Worm (Caenorhabditis elegans) whole organism, young adult: Measurements from ENCODE around the gene spp-5.

ENCODE experiments used
- ama-1 ChIP-seq, 3 experiments: fragments of 150-350 bp in 1 of 3; sonication (generic microtip) in 2 of 3; optimal IDR thresholded peaks; 2 replicates each; lab custom pipeline; 2014 to 2018; ENCODE audit warnings: missing biosample characterization in 2 of 3, missing genetic modification characterization in 2 of 3, missing genetic modification reagents in 2 of 3
- atf-7 ChIP-seq: sonication (generic microtip); optimal IDR thresholded peaks from 2 replicates; lab custom pipeline; 2017; ENCODE audit warnings: mild to moderate bottlenecking, missing genetic modification characterization, missing compliant biosample characterization
- gei-17 ChIP-seq: fragments of 200-800 bp; sonication (Bioruptor generic); optimal IDR thresholded peaks from 2 replicates; lab custom pipeline; 2018; ENCODE audit warnings: mild to moderate bottlenecking, missing genetic modification characterization, missing compliant biosample characterization
- lin-35 ChIP-seq, 3 experiments: fragments of 150-350 bp in 2 of 3; sonication (generic microtip) in 1 of 3; optimal IDR thresholded peaks; 2 replicates each; lab custom pipeline; 2014 to 2018; ENCODE audit warnings: missing biosample characterization in 3 of 3, missing genetic modification characterization in 3 of 3, missing genetic modification reagents in 3 of 3

ce11 chrX:7326967-7327651 is 7.0 kb upstream of the spp-5 start, which contains the start of gene sng-1:
- no peak for TF ChIP-seq atf-7 (tag; lab: Kevin White, UChicago)
- no peak for TF ChIP-seq ama-1 (optimal IDR thresholded peaks at IDR 0.05; lab: Kevin White, UChicago)
- no peak for TF ChIP-seq ama-1 (GFP tag; optimal IDR thresholded peaks at IDR 0.05; lab: Kevin White, UChicago)
- no peak for TF ChIP-seq gei-17 (GFP tag; lab: Kevin White, UChicago)
- no peak for TF ChIP-seq lin-35 (GFP tag; optimal IDR thresholded peaks at IDR 0.05; lab: Kevin White, UChicago)
